Worm (Caenorhabditis elegans): ENCODE results near the gene chil-6.

DNA sequence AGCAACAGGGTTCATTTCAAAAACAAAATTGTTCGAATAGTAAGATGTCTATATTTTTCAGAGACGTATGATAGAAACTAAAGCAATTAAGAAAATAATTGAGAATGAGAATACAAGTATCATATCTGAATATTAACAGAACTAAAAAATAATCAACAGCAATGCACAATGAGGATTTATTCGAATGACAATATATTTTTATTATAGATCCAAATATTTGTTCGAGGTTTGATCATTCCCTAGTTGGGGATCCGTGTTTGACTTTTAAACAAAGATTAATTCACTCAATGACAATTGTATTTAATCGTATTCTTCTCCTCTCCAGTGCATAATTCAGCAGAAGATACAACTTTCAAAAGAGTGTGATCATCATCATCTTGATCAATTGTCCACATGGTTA lies 4.5 kb upstream of the chil-6 start, which contains the start of gene C08H9.18:
- TF ChIP-seq T22C8.4 (GFP tag; IDR thresholded peaks at IDR 0.05) (no peak), flt-1 (GFP tag; IDR thresholded peaks at IDR 0.05) (no peak), tab-1 (GFP tag; IDR thresholded peaks at IDR 0.05) (no peak), cog-1 (tag; optimal IDR thresholded peaks at IDR 0.05) (no peak), ztf-29 (GFP tag; IDR thresholded peaks at IDR 0.05) (no peak), klf-2 (GFP tag; conservative IDR thresholded peaks at IDR 0.05) (no peak), ref-1 (GFP tag; conservative IDR thresholded peaks at IDR 0.05) (no peak), med-1 (GFP tag; optimal IDR thresholded peaks at IDR 0.05; ENCODE audit: insufficient read depth) (no peak), ztf-23 (GFP tag; IDR thresholded peaks at IDR 0.05) (no peak)

Measured in whole organism, midembryonic.